Fruit fly (Drosophila melanogaster) whole organism, embryonic: ENCODE measurements around the gene CG14439.
A peak's percentile ranks its signal among the peaks of the same experiment; 100 is the strongest.

Experiments
- CG11093 ChIP-seq: fragments of 200-800 bp; sonication (Bioruptor generic); IDR thresholded peaks from 3 replicates; pipeline ENCODE4 v1.3.6; 2022; ENCODE audit warnings: missing biosample characterization, missing genetic modification characterization
- CG12299 ChIP-seq: fragments of 200-800 bp; sonication (Bioruptor generic); optimal IDR thresholded peaks from 2 replicates; lab custom pipeline; 2018; ENCODE audit warnings: missing biosample characterization, mild to moderate bottlenecking, missing genetic modification characterization
- CG12769 ChIP-seq: fragments of 200-800 bp; sonication (Bioruptor generic); optimal IDR thresholded peaks from 2 replicates; lab custom pipeline; 2019; ENCODE audit warnings: missing biosample characterization, mild to moderate bottlenecking, missing genetic modification characterization, moderate library complexity
- CG13296 ChIP-seq: fragments of 200-800 bp; sonication (Bioruptor generic); optimal IDR thresholded peaks from 3 replicates; lab custom pipeline; 2018; ENCODE audit warnings: missing biosample characterization, mild to moderate bottlenecking, missing genetic modification characterization
- CG15011 ChIP-seq: fragments of 200-800 bp; sonication (Bioruptor generic); optimal IDR thresholded peaks from 3 replicates; lab custom pipeline; 2018; ENCODE audit warnings: missing biosample characterization, mild to moderate bottlenecking, missing genetic modification characterization
- CG1529 ChIP-seq: fragments of 200-800 bp; sonication (Bioruptor generic); optimal IDR thresholded peaks from 3 replicates; lab custom pipeline; 2018; ENCODE audit warnings: missing biosample characterization, missing genetic modification characterization
- CG1647 ChIP-seq: fragments of 200-800 bp; sonication (Bioruptor generic); optimal IDR thresholded peaks from 3 replicates; lab custom pipeline; 2016; ENCODE audit warnings: missing biosample characterization, missing genetic modification characterization
- CG16863 ChIP-seq: fragments of 200-800 bp; sonication (Bioruptor generic); optimal IDR thresholded peaks from 3 replicates; lab custom pipeline; 2016; ENCODE audit warnings: missing biosample characterization, missing genetic modification characterization
- CG17328 ChIP-seq: fragments of 200-800 bp; sonication (Bioruptor generic); IDR thresholded peaks from 2 replicates; pipeline ENCODE4 v1.3.6; 2022; ENCODE audit warnings: missing biosample characterization, missing genetic modification characterization
- CG17802 ChIP-seq: fragments of 200-800 bp; sonication (Bioruptor generic); optimal IDR thresholded peaks from 2 replicates; lab custom pipeline; 2018; ENCODE audit warnings: missing biosample characterization, mild to moderate bottlenecking, missing genetic modification characterization, moderate library complexity
- CG18011 ChIP-seq: fragments of 200-800 bp; sonication (Bioruptor generic); optimal IDR thresholded peaks from 2 replicates; lab custom pipeline; 2017; ENCODE audit warnings: missing biosample characterization, missing genetic modification characterization, mild to moderate bottlenecking, moderate library complexity, missing genotype
- CG2129 ChIP-seq: fragments of 200-800 bp; sonication (Bioruptor generic); IDR thresholded peaks from 2 replicates; pipeline ENCODE4 v1.3.6; 2022; ENCODE audit warnings: missing biosample characterization, missing genetic modification characterization; ENCODE audit not compliant: partially characterized antibody
- CG43689 ChIP-seq: fragments of 200-800 bp; sonication (Bioruptor generic); IDR thresholded peaks from 2 replicates; pipeline ENCODE4 v1.3.6; 2022; ENCODE audit warnings: missing biosample characterization, missing genetic modification characterization
- CG6175 ChIP-seq: fragments of 200-800 bp; sonication (Bioruptor generic); IDR thresholded peaks from 3 replicates; pipeline ENCODE4 v1.3.6; 2022; ENCODE audit warnings: missing biosample characterization, missing genetic modification characterization
- CG7271 ChIP-seq: fragments of 200-800 bp; sonication (Bioruptor generic); optimal IDR thresholded peaks from 2 replicates; lab custom pipeline; 2018; ENCODE audit warnings: missing biosample characterization, mild to moderate bottlenecking, missing genetic modification characterization, moderate library complexity
- CG7745 ChIP-seq: fragments of 200-800 bp; sonication (Bioruptor generic); optimal IDR thresholded peaks from 2 replicates; lab custom pipeline; 2018; ENCODE audit warnings: missing biosample characterization, mild to moderate bottlenecking, missing genetic modification characterization, moderate library complexity
- CG9215 ChIP-seq: fragments of 200-800 bp; sonication (Bioruptor generic); IDR thresholded peaks from 2 replicates; pipeline ENCODE4 v1.3.6; 2022; ENCODE audit warnings: missing biosample characterization, missing genetic modification characterization
- ERR ChIP-seq: fragments of 200-800 bp; sonication (Bioruptor generic); optimal IDR thresholded peaks from 2 replicates; lab custom pipeline; 2016; ENCODE audit warnings: missing biosample characterization, missing genetic modification characterization
- HLH4C ChIP-seq: fragments of 200-800 bp; sonication (Bioruptor generic); IDR thresholded peaks from 3 replicates; pipeline ENCODE4 v1.3.6; 2022; ENCODE audit warnings: missing biosample characterization, missing genetic modification characterization; ENCODE audit not compliant: partially characterized antibody
- Lhr ChIP-seq: fragments of 200-800 bp; sonication (Bioruptor generic); optimal IDR thresholded peaks from 3 replicates; lab custom pipeline; 2017; ENCODE audit warnings: mild to moderate bottlenecking, missing biosample characterization, missing genetic modification reagents, missing genetic modification characterization
- Mes4 ChIP-seq: fragments of 200-800 bp; sonication (Bioruptor generic); optimal IDR thresholded peaks from 2 replicates; lab custom pipeline; 2016; ENCODE audit warnings: missing biosample characterization, missing genetic modification characterization
- NK7.1 ChIP-seq: fragments of 200-800 bp; sonication (Bioruptor generic); optimal IDR thresholded peaks from 3 replicates; lab custom pipeline; 2016; ENCODE audit warnings: missing biosample characterization, missing genetic modification characterization
- Optix ChIP-seq: fragments of 200-800 bp; sonication (Bioruptor generic); IDR thresholded peaks from 3 replicates; pipeline ENCODE4 v1.3.6; 2022; ENCODE audit warnings: missing biosample characterization, missing genetic modification characterization
- PHDP ChIP-seq: fragments of 200-800 bp; sonication (Bioruptor generic); optimal IDR thresholded peaks from 3 replicates; lab custom pipeline; 2018; ENCODE audit warnings: missing biosample characterization, mild to moderate bottlenecking, missing genetic modification characterization, moderate library complexity
- Sin3A ChIP-seq: fragments of >200 bp; optimal IDR thresholded peaks from 2 replicates; lab custom pipeline; 2018
- Six4 ChIP-seq: fragments of 200-800 bp; sonication (Bioruptor generic); optimal IDR thresholded peaks from 2 replicates; lab custom pipeline; 2016; ENCODE audit warnings: missing biosample characterization, missing genetic modification characterization
- Xbp1 ChIP-seq: fragments of 200-800 bp; sonication (Bioruptor generic); optimal IDR thresholded peaks from 3 replicates; lab custom pipeline; 2016; ENCODE audit warnings: missing biosample characterization, mild to moderate bottlenecking, missing genetic modification characterization
- aop ChIP-seq: fragments of 200-800 bp; sonication (Bioruptor generic); IDR thresholded peaks from 2 replicates; pipeline ENCODE4 v1.3.6; 2022; ENCODE audit warnings: missing biosample characterization, missing genetic modification characterization
- ara ChIP-seq: fragments of 200-800 bp; sonication (Bioruptor generic); IDR thresholded peaks from 2 replicates; pipeline ENCODE4 v1.3.6; 2022; ENCODE audit warnings: missing biosample characterization, missing genetic modification characterization
- btn ChIP-seq: fragments of 200-800 bp; sonication (Bioruptor generic); optimal IDR thresholded peaks from 2 replicates; lab custom pipeline; 2016; ENCODE audit warnings: missing biosample characterization, missing genetic modification characterization
- ci ChIP-seq: fragments of 200-800 bp; sonication (Bioruptor generic); IDR thresholded peaks from 3 replicates; pipeline ENCODE4 v1.3.6; 2022; ENCODE audit warnings: missing biosample characterization, missing genetic modification characterization
- crol ChIP-seq: fragments of 200-800 bp; sonication (Bioruptor generic); IDR thresholded peaks from 2 replicates; pipeline ENCODE4 v1.3.6; 2022; ENCODE audit warnings: missing biosample characterization, missing genetic modification characterization
- danr ChIP-seq: fragments of 200-800 bp; sonication (Bioruptor generic); IDR thresholded peaks from 2 replicates; pipeline ENCODE4 v1.3.6; 2022; ENCODE audit warnings: missing biosample characterization, missing genetic modification characterization
- eve ChIP-seq, 2 experiments: fragments of >200 bp; optimal IDR thresholded peaks; 2 replicates each; lab custom pipeline; 2017; ENCODE audit warnings: missing biosample characterization in 2 of 2, missing genetic modification characterization in 2 of 2
- ewg ChIP-seq: fragments of 200-800 bp; sonication (Bioruptor generic); optimal IDR thresholded peaks from 3 replicates; lab custom pipeline; 2017; ENCODE audit warnings: mild to moderate bottlenecking, missing biosample characterization, missing genetic modification reagents, missing genetic modification characterization
- exex ChIP-seq: fragments of 200-800 bp; sonication (Bioruptor generic); optimal IDR thresholded peaks from 4 replicates; lab custom pipeline; 2018; ENCODE audit warnings: missing biosample characterization, mild to moderate bottlenecking, missing genetic modification characterization, moderate library complexity
- fd96Cb ChIP-seq: fragments of 200-800 bp; sonication (Bioruptor generic); optimal IDR thresholded peaks from 2 replicates; lab custom pipeline; 2018; ENCODE audit warnings: missing biosample characterization, mild to moderate bottlenecking, missing genetic modification characterization, moderate library complexity
- fu2 ChIP-seq: fragments of 200-800 bp; sonication (Bioruptor generic); optimal IDR thresholded peaks from 2 replicates; lab custom pipeline; 2016; ENCODE audit warnings: missing biosample characterization, missing genetic modification characterization
- h ChIP-seq: fragments of >200 bp; optimal IDR thresholded peaks from 2 replicates; lab custom pipeline; 2017
- her ChIP-seq: fragments of 200-800 bp; sonication (Bioruptor generic); optimal IDR thresholded peaks from 2 replicates; lab custom pipeline; 2016; ENCODE audit warnings: missing biosample characterization, missing genetic modification characterization
- inv ChIP-seq: fragments of 200-800 bp; sonication (Bioruptor generic); IDR thresholded peaks from 2 replicates; pipeline ENCODE4 v1.3.6; 2022; ENCODE audit warnings: missing biosample characterization, missing genetic modification characterization; ENCODE audit not compliant: partially characterized antibody
- lmd ChIP-seq: fragments of 200-800 bp; sonication (Bioruptor generic); IDR thresholded peaks from 2 replicates; pipeline ENCODE4 v1.3.6; 2022; ENCODE audit warnings: missing biosample characterization, missing genetic modification characterization
- mam ChIP-seq: fragments of 200-800 bp; sonication (Bioruptor generic); optimal IDR thresholded peaks from 3 replicates; lab custom pipeline; 2016; ENCODE audit warnings: missing biosample characterization, missing genetic modification characterization
- mld ChIP-seq: fragments of 200-800 bp; sonication (Bioruptor generic); IDR thresholded peaks from 3 replicates; pipeline ENCODE4 v1.3.6; 2022; ENCODE audit warnings: missing biosample characterization, missing genetic modification characterization; ENCODE audit not compliant: partially characterized antibody
- peb ChIP-seq: fragments of 200-800 bp; sonication (Bioruptor generic); IDR thresholded peaks from 2 replicates; pipeline ENCODE4 v1.3.6; 2022; ENCODE audit warnings: missing biosample characterization, missing genetic modification characterization
- pita ChIP-seq: fragments of 200-800 bp; sonication (Bioruptor generic); optimal IDR thresholded peaks from 2 replicates; lab custom pipeline; 2017; ENCODE audit warnings: missing biosample characterization, mild to moderate bottlenecking, missing genetic modification characterization
- pnt ChIP-seq: fragments of 200-800 bp; sonication (Bioruptor generic); optimal IDR thresholded peaks from 3 replicates; lab custom pipeline; 2016; ENCODE audit warnings: missing biosample characterization, missing genetic modification characterization
- sc ChIP-seq, 3 experiments: fragments of >200 bp in 2 of 3; fragments of 200-800 bp in 1 of 3; sonication (Bioruptor generic) in 1 of 3; optimal IDR thresholded peaks; 2 replicates in 2 of 3; 3 replicates in 1 of 3; lab custom pipeline; 2017; ENCODE audit warnings: mild to moderate bottlenecking in 1 of 3, missing biosample characterization in 1 of 3, missing genetic modification characterization in 1 of 3, missing genetic modification reagents in 1 of 3
- sisA ChIP-seq: fragments of 200-800 bp; sonication (Bioruptor generic); IDR thresholded peaks from 2 replicates; pipeline ENCODE4 v1.3.6; 2022; ENCODE audit warnings: missing biosample characterization, missing genetic modification characterization
- slp2 ChIP-seq: fragments of 200-800 bp; sonication (Bioruptor generic); optimal IDR thresholded peaks from 2 replicates; lab custom pipeline; 2016; ENCODE audit warnings: missing biosample characterization, missing genetic modification characterization
- tx ChIP-seq: fragments of 200-800 bp; sonication (Bioruptor generic); optimal IDR thresholded peaks from 2 replicates; lab custom pipeline; 2016; ENCODE audit warnings: missing biosample characterization, missing genetic modification characterization
- usp ChIP-seq: fragments of >200 bp; optimal IDR thresholded peaks from 2 replicates; lab custom pipeline; 2017; ENCODE audit warnings: missing biosample characterization, missing genetic modification characterization

The CG14439 gene

DNA sequence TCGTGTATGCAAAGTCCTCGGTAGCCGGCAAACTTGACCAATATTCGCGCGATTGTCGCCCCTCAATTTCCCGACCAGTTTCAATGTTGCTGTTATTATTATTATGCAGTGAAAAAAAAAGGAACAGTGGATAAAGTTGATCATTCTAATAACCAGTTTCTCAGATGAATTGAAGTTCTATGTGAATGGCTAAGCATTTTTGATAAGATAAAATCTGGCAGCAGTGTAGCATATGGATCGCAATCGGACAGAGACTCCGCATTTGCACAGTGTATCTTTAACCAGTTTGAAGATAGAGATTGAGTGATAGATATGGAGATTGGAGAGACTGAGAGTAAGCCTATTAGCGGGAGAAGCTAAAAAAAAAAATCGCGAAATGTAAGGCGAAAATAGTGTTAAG lies 46.0 kb downstream of the CG14439 start (continued):
- TF ChIP-seq ara: peak; percentile 46; the same call in 1 of the 2 replicates
- no peak for TF ChIP-seq CG7271 (tag; lab: Kevin White, UChicago)
- TF ChIP-seq PHDP (tag; lab: Kevin White, UChicago): peak; percentile 68
- no peak for TF ChIP-seq Sin3A (lab: Kevin White, UChicago)
- peak; percentile 32 for TF ChIP-seq Mes4 (GFP tag; lab: Kevin White, UChicago)
- peak; percentile 68 for TF ChIP-seq CG9215 (GFP tag; lab: Robert Waterston, UW)
- TF ChIP-seq aop (GFP tag; lab: Robert Waterston, UW): peak; percentile 49; the same call in 1 of the 2 replicates
- TF ChIP-seq CG1647 (GFP tag; lab: Kevin White, UChicago): peak; percentile 58
- no peak for TF ChIP-seq CG2129 (GFP tag; lab: Robert Waterston, UW)
- peak; percentile 68 for TF ChIP-seq CG17328 (GFP tag; lab: Robert Waterston, UW)
- peak; percentile 82 for TF ChIP-seq lmd
- TF ChIP-seq NK7.1: peak; percentile 73
- TF ChIP-seq mam: peak; percentile 75
- TF ChIP-seq inv: no peak
- no peak for TF ChIP-seq CG7745 (tag; lab: Kevin White, UChicago)
- TF ChIP-seq pita (GFP tag; lab: Kevin White, UChicago): no peak
- peak; percentile 17 for TF ChIP-seq ewg (GFP tag; lab: Kevin White, UChicago)
- TF ChIP-seq CG12769 (tag; lab: Kevin White, UChicago): peak; percentile 91
- peak; percentile 44 for TF ChIP-seq CG15011
- TF ChIP-seq HLH4C: no peak
- TF ChIP-seq crol: no peak
- TF ChIP-seq CG12299: no peak
- TF ChIP-seq usp: no peak
- TF ChIP-seq sisA (GFP tag; lab: Robert Waterston, UW): peak; percentile 76
- peak; percentile 65 for TF ChIP-seq Optix (GFP tag; lab: Robert Waterston, UW)
- TF ChIP-seq pnt (GFP tag; lab: Kevin White, UChicago): peak; percentile 54
- no peak for TF ChIP-seq mld (GFP tag; lab: Robert Waterston, UW)
- TF ChIP-seq her (GFP tag; lab: Kevin White, UChicago): peak; percentile 83
- TF ChIP-seq slp2 (GFP tag; lab: Kevin White, UChicago): peak; percentile 61
- TF ChIP-seq CG17802 (tag; lab: Kevin White, UChicago): peak; percentile 25
- TF ChIP-seq Six4 (GFP tag; lab: Kevin White, UChicago): peak; percentile 36
- TF ChIP-seq CG18011 (GFP tag; lab: Kevin White, UChicago): peak; percentile 22
- no peak for TF ChIP-seq h (lab: Kevin White, UChicago)
- TF ChIP-seq CG43689 (GFP tag; lab: Robert Waterston, UW): peak; percentile 32; the same call in 1 of the 2 replicates
- TF ChIP-seq peb (GFP tag; lab: Robert Waterston, UW): no peak
- peak; percentile 54 for TF ChIP-seq CG16863 (GFP tag; lab: Kevin White, UChicago)
- peak; percentile 57 for TF ChIP-seq ERR
- peak; percentile 1 for TF ChIP-seq btn (GFP tag; lab: Kevin White, UChicago)
- TF ChIP-seq fd96Cb (tag; lab: Kevin White, UChicago): peak; percentile 69
- TF ChIP-seq exex: peak; percentile 14
- peak; percentile 77 for TF ChIP-seq Xbp1 (GFP tag; lab: Kevin White, UChicago)
- peak; percentile 67 for TF ChIP-seq CG13296 (GFP tag; lab: Kevin White, UChicago)
- TF ChIP-seq eve (GFP tag; optimal IDR thresholded peaks at IDR 0.05; lab: Kevin White, UChicago): no peak
- peak; percentile 73 for TF ChIP-seq fu2
- TF ChIP-seq ci: peak; percentile 87
- no peak for TF ChIP-seq Lhr (GFP tag; lab: Kevin White, UChicago)
- peak; percentile 65; the same call in 2 of the 3 replicates for TF ChIP-seq CG6175 (GFP tag; lab: Robert Waterston, UW)
- no peak for TF ChIP-seq sc (optimal IDR thresholded peaks at IDR 0.05; lab: Kevin White, UChicago)
- TF ChIP-seq sc (GFP tag; optimal IDR thresholded peaks at IDR 0.05; lab: Kevin White, UChicago): no peak
- TF ChIP-seq danr (GFP tag; lab: Robert Waterston, UW): peak; percentile 10; the same call in 1 of the 2 replicates
- peak; percentile 42 for TF ChIP-seq CG1529
- peak; percentile 52; the same call in 2 of the 3 replicates for TF ChIP-seq CG11093 (GFP tag; lab: Robert Waterston, UW)
- peak; percentile 42 for TF ChIP-seq tx (GFP tag; lab: Kevin White, UChicago)
